Worm (Caenorhabditis elegans) whole organism, mixed stage, embryonic: ENCODE results near the gene F13A2.1.
"Not testable (repeated sequence)": the region's sequence is repeated elsewhere in the genome, so short reads cannot be mapped to it uniquely, and the experiment has no call there.

Source experiments
- M03D4.4 ChIP-seq: sonication (generic microtip); optimal IDR thresholded peaks from 2 replicates; lab custom pipeline; 2017; ENCODE audit warnings: mild to moderate bottlenecking, missing genetic modification characterization, missing compliant biosample characterization
- bed-3 ChIP-seq: fragments of 200-800 bp; sonication (Bioruptor generic); optimal IDR thresholded peaks from 3 replicates; lab custom pipeline; 2018; ENCODE audit warnings: mild to moderate bottlenecking, missing genetic modification characterization, moderate library complexity, missing compliant biosample characterization
- blmp-1 ChIP-seq: fragments of 150-350 bp; optimal IDR thresholded peaks from 2 replicates; lab custom pipeline; 2014; ENCODE audit warnings: missing biosample characterization, missing genetic modification characterization
- ceh-39 ChIP-seq: fragments of 150-350 bp; optimal IDR thresholded peaks from 2 replicates; lab custom pipeline; 2014; ENCODE audit warnings: missing biosample characterization, missing genetic modification characterization
- ceh-83 ChIP-seq: fragments of 200-800 bp; sonication (Bioruptor generic); optimal IDR thresholded peaks from 2 replicates; lab custom pipeline; 2018; ENCODE audit warnings: mild to moderate bottlenecking, missing genetic modification characterization, missing compliant biosample characterization
- ces-1 ChIP-seq: fragments of 150-350 bp; optimal IDR thresholded peaks from 2 replicates; lab custom pipeline; 2014; ENCODE audit warnings: missing biosample characterization, missing genetic modification reagents, missing genetic modification characterization
- cnd-1 ChIP-seq: fragments of 200-800 bp; sonication (Bioruptor generic); optimal IDR thresholded peaks from 2 replicates; lab custom pipeline; 2018; ENCODE audit warnings: mild to moderate bottlenecking, missing genetic modification characterization, missing compliant biosample characterization
- drap-1 ChIP-seq: fragments of 200-800 bp; sonication (Bioruptor generic); optimal IDR thresholded peaks from 3 replicates; lab custom pipeline; 2018; ENCODE audit warnings: mild to moderate bottlenecking, missing genetic modification characterization, missing compliant biosample characterization
- elt-1 ChIP-seq: sonication (generic microtip); optimal IDR thresholded peaks from 2 replicates; lab custom pipeline; 2017; ENCODE audit warnings: missing genetic modification characterization, mild to moderate bottlenecking, missing compliant biosample characterization, antibody characterized with exemption, moderate library complexity, borderline replicate concordance; ENCODE audit not compliant: insufficient read depth
- elt-3 ChIP-seq: fragments of 150-350 bp; optimal IDR thresholded peaks from 2 replicates; lab custom pipeline; 2014; ENCODE audit warnings: missing biosample characterization, missing genetic modification characterization
- flh-1 ChIP-seq: fragments of 200-800 bp; sonication (Bioruptor generic); optimal IDR thresholded peaks from 2 replicates; lab custom pipeline; 2018; ENCODE audit warnings: mild to moderate bottlenecking, missing genetic modification characterization, moderate library complexity, missing compliant biosample characterization
- ham-2 ChIP-seq: fragments of 200-800 bp; sonication (Bioruptor generic); optimal IDR thresholded peaks from 2 replicates; lab custom pipeline; 2018; ENCODE audit warnings: mild to moderate bottlenecking, missing genetic modification characterization, missing compliant biosample characterization
- hlh-1 ChIP-seq: fragments of 150-350 bp; optimal IDR thresholded peaks from 2 replicates; lab custom pipeline; 2014; ENCODE audit warnings: missing biosample characterization, missing genetic modification reagents, missing genetic modification characterization
- lin-13 ChIP-seq: fragments of 150-350 bp; optimal IDR thresholded peaks from 2 replicates; lab custom pipeline; 2014; ENCODE audit warnings: missing biosample characterization, missing genetic modification characterization
- lin-32 ChIP-seq: fragments of 200-800 bp; sonication (Bioruptor generic); optimal IDR thresholded peaks from 2 replicates; lab custom pipeline; 2018; ENCODE audit warnings: mild to moderate bottlenecking, missing genetic modification characterization, missing compliant biosample characterization
- lsy-2 ChIP-seq: fragments of 150-350 bp; optimal IDR thresholded peaks from 2 replicates; lab custom pipeline; 2014; ENCODE audit warnings: missing biosample characterization, missing genetic modification characterization
- mab-5 ChIP-seq: fragments of 150-350 bp; optimal IDR thresholded peaks from 2 replicates; lab custom pipeline; 2014; ENCODE audit warnings: missing biosample characterization, missing genetic modification characterization
- mep-1 ChIP-seq: fragments of 150-350 bp; optimal IDR thresholded peaks from 2 replicates; lab custom pipeline; 2017; ENCODE audit warnings: missing biosample characterization, missing genetic modification reagents, missing genetic modification characterization, inconsistent platforms
- mls-2 ChIP-seq: sonication (generic microtip); optimal IDR thresholded peaks from 2 replicates; lab custom pipeline; 2016; ENCODE audit warnings: mild to moderate bottlenecking, missing genetic modification characterization, moderate library complexity, missing compliant biosample characterization
- nhr-12 ChIP-seq: fragments of 150-350 bp; optimal IDR thresholded peaks from 2 replicates; lab custom pipeline; 2014; ENCODE audit warnings: missing biosample characterization, missing genetic modification characterization
- nhr-2 ChIP-seq: fragments of 150-350 bp; optimal IDR thresholded peaks from 2 replicates; lab custom pipeline; 2014; ENCODE audit warnings: missing biosample characterization, missing genetic modification characterization
- nhr-237 ChIP-seq: fragments of 150-350 bp; optimal IDR thresholded peaks from 2 replicates; lab custom pipeline; 2014; ENCODE audit warnings: missing biosample characterization, missing genetic modification characterization
- nhr-28 ChIP-seq: fragments of 150-350 bp; optimal IDR thresholded peaks from 2 replicates; lab custom pipeline; 2014; ENCODE audit warnings: missing biosample characterization, missing genetic modification characterization
- nhr-76 ChIP-seq: sonication (generic microtip); optimal IDR thresholded peaks from 2 replicates; lab custom pipeline; 2017; ENCODE audit warnings: missing biosample characterization, missing genetic modification characterization
- pha-4 ChIP-seq: fragments of 150-350 bp; optimal IDR thresholded peaks from 2 replicates; lab custom pipeline; 2018; ENCODE audit warnings: missing biosample characterization, missing genetic modification reagents, missing genetic modification characterization
- sem-2 ChIP-seq: fragments of 200-800 bp; sonication (Bioruptor generic); optimal IDR thresholded peaks from 2 replicates; lab custom pipeline; 2018; ENCODE audit warnings: mild to moderate bottlenecking, missing genetic modification characterization, missing compliant biosample characterization
- snpc-4 ChIP-seq: fragments of 150-350 bp; optimal IDR thresholded peaks from 2 replicates; lab custom pipeline; 2014; ENCODE audit warnings: missing biosample characterization, missing genetic modification characterization
- sptf-1 ChIP-seq: sonication (generic microtip); optimal IDR thresholded peaks from 2 replicates; lab custom pipeline; 2017; ENCODE audit warnings: mild to moderate bottlenecking, missing genetic modification characterization, moderate library complexity, missing compliant biosample characterization
- unc-120 ChIP-seq: sonication (generic microtip); optimal IDR thresholded peaks from 2 replicates; lab custom pipeline; 2017; ENCODE audit warnings: missing genetic modification characterization, missing compliant biosample characterization; ENCODE audit not compliant: poor library complexity, severe bottlenecking
- unc-62 ChIP-seq: fragments of 150-350 bp; optimal IDR thresholded peaks from 2 replicates; lab custom pipeline; 2014; ENCODE audit warnings: missing biosample characterization, missing genetic modification reagents, missing genetic modification characterization
- zip-8 ChIP-seq: fragments of 150-350 bp; optimal IDR thresholded peaks from 2 replicates; lab custom pipeline; 2014; ENCODE audit warnings: missing biosample characterization, missing genetic modification characterization
- ztf-11 ChIP-seq: fragments of 150-350 bp; optimal IDR thresholded peaks from 2 replicates; lab custom pipeline; 2014; ENCODE audit warnings: missing biosample characterization, missing genetic modification characterization

The F13A2.1 gene

ce11 chrV:4346325-4346724, 35.9 kb downstream of the F13A2.1 start, which contains the start of gene hpo-18:
Gene hpo-18 (minus strand): TSS chrV:4346425.
- TF ChIP-seq nhr-28 (tag; lab: Kevin White, UChicago) (no peak), ham-2 (GFP tag; lab: Kevin White, UChicago) (no peak)
- TF ChIP-seq, all 35 proteins: peak for 0

DNA sequence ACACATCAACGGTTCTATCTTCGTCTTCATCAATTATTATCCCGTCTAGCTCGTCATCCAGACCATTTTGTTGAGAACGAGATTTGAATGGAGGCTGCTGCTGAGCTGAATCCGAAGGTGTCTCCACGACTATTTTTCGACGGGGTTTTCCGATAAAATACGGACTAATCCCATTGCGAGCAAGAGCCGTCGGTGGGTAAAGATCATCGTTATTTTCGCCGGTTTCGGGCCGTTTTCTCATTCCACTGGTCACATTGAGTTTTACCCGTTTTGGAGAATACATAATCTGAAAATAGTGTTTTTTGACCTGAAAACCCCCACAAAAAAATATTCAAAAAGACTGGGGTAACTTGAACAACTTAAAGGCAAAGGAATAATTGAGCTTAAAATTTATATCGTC, 36.5 kb downstream of the F13A2.1 start, which contains the start of gene figl-1:
figl-1 (minus strand) TSS at position 286 of the 400 bp plus-strand sequence.
- TF ChIP-seq zip-8 = no peak
- TF ChIP-seq, all 35 proteins: peak for 0

DNA sequence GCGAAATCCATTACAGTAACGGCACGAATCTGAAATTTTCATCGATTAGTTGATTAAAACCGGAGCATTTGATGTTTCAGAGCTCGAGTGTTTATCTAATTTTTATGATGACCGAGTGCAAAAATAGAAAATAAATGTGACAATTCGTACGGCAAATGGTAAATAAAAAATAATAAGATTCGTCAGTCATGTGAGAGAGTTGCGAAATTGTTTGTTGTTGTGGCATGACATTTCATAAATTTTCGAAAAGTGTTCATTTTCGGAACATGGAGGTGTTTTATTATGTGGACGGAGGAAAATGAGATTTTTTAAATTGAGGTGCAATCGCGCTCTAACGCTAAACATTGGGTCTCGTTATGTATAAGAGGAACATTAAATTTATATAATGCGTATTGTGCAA, 40.5 kb downstream of the F13A2.1 start:
- TF ChIP-seq ceh-83 (GFP tag; lab: Kevin White, UChicago) (no peak), mab-5 (tag; lab: Kevin White, UChicago) (no peak)
- TF ChIP-seq, all 35 proteins: peak for 0

- TF ChIP-seq elt-3 (tag; lab: Kevin White, UChicago) (no peak), ces-1 (GFP tag; lab: Kevin White, UChicago) (no peak)
These were observed 41.0 kb downstream of the F13A2.1 start, which contains the start of gene glrx-3 for ce11 chrV:4341208-4341607. Gene glrx-3 (minus strand): TSS chrV:4341308.

DNA sequence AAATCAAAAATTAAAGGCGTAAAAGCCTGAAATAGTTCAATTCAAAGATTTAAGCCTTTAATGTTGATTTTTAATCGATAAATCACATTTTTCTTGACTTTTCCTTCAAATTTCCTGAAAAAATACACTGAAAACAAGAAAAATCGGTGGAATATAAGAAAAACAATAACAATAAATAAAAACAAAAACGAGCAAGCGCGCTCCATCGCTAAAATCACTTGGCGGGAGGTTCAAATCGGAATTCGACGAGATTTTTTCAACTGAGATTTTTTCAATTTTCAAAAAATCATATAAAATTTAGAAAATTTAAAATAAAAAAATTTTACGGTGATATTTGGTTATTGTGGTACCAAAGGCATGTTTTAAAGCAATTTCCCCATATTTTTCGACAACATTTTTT, 42.7 kb downstream of the F13A2.1 start:
- TF ChIP-seq nhr-12 (tag; lab: Kevin White, UChicago) (no peak), lin-13 (tag; lab: Kevin White, UChicago) (no peak), ham-2 (GFP tag; lab: Kevin White, UChicago) (no peak), elt-1 (tag; lab: Kevin White, UChicago) (no peak), mls-2 (tag; lab: Kevin White, UChicago) (no peak), lsy-2 (tag; lab: Kevin White, UChicago) (no peak), nhr-237 (no peak), unc-120 (tag; lab: Kevin White, UChicago) (no peak), cnd-1 (tag; lab: Kevin White, UChicago) (no peak), unc-62 (GFP tag; lab: Kevin White, UChicago) (no peak), sem-2 (GFP tag; lab: Kevin White, UChicago) (no peak), nhr-76 (no peak), lin-32 (no peak), sptf-1 (tag; lab: Kevin White, UChicago) (no peak), snpc-4 (tag; lab: Kevin White, UChicago) (no peak), hlh-1 (tag; lab: Kevin White, UChicago) (no peak), mep-1 (tag; lab: Kevin White, UChicago) (no peak)

ce11 chrV:4336462-4336861, 45.7 kb downstream of the F13A2.1 start, which contains the start of gene irld-1:
Gene irld-1 (plus strand): TSS chrV:4336762.
- TF ChIP-seq bed-3 (GFP tag; lab: Kevin White, UChicago); drap-1 (GFP tag; lab: Kevin White, UChicago); nhr-237: not testable (repeated sequence)

DNA sequence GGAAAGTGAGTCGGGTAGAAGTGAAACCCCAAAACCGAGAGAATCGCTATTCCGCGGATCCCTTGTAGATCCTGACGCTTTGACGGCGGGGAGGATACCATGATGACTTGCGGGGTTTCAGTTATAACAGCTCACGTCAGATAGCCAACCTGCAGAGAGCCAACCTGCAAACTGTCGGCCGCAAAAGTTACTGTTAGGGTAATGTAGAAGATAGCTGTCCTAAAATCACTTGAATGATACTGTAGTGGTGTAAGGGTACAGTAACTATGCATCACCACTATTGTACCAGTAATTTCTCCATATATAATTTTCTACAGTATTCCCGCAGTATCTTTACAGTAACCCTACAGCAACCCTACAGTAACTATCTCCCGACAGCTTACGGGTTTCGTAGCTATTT, 49.7 kb downstream of the F13A2.1 start, which contains the start of gene oac-12:
oac-12 (minus strand) TSS at position 101 of the 400 bp plus-strand sequence.
- TF ChIP-seq blmp-1 (tag; lab: Kevin White, UChicago) (no peak), ztf-11 (no peak), lsy-2 (tag; lab: Kevin White, UChicago) (no peak), sptf-1 (tag; lab: Kevin White, UChicago) (no peak), unc-62 (GFP tag; lab: Kevin White, UChicago) (no peak), pha-4 (tag; lab: Kevin White, UChicago) (no peak), sem-2 (GFP tag; lab: Kevin White, UChicago) (no peak), elt-3 (tag; lab: Kevin White, UChicago) (no peak), nhr-2 (tag; lab: Kevin White, UChicago) (no peak), flh-1 (GFP tag; lab: Kevin White, UChicago) (no peak), M03D4.4 (tag; lab: Kevin White, UChicago) (no peak), zip-8 (no peak), mep-1 (tag; lab: Kevin White, UChicago) (no peak), elt-1 (tag; lab: Kevin White, UChicago) (no peak), ham-2 (GFP tag; lab: Kevin White, UChicago) (no peak), mls-2 (tag; lab: Kevin White, UChicago) (no peak), lin-13 (tag; lab: Kevin White, UChicago) (no peak), ceh-39 (tag; lab: Kevin White, UChicago) (no peak)
